Worm (Caenorhabditis elegans) whole organism, early embryonic: ENCODE results near the gene T07A9.14.

Experiments
- B0310.2 ChIP-seq: sonication (generic microtip); optimal IDR thresholded peaks from 2 replicates; lab custom pipeline; 2016; ENCODE audit warnings: mild to moderate bottlenecking, missing genetic modification characterization, missing compliant biosample characterization
- F13C5.2 ChIP-seq: sonication (generic microtip); optimal IDR thresholded peaks from 2 replicates; lab custom pipeline; 2017; ENCODE audit warnings: mild to moderate bottlenecking, missing genetic modification characterization, inconsistent platforms, missing compliant biosample characterization
- ama-1 ChIP-seq: fragments of 150-350 bp; optimal IDR thresholded peaks from 2 replicates; lab custom pipeline; 2014
- ceh-36 ChIP-seq: sonication (generic microtip); optimal IDR thresholded peaks from 2 replicates; lab custom pipeline; 2016; ENCODE audit warnings: missing genetic modification characterization, inconsistent platforms, missing compliant biosample characterization
- ets-7 ChIP-seq: sonication (generic microtip); optimal IDR thresholded peaks from 2 replicates; lab custom pipeline; 2016; ENCODE audit warnings: missing genotype, missing genetic modification characterization, missing compliant biosample characterization
- hmbx-1 ChIP-seq: sonication (generic microtip); optimal IDR thresholded peaks from 2 replicates; lab custom pipeline; 2016; ENCODE audit warnings: mild to moderate bottlenecking, missing genetic modification characterization, missing compliant biosample characterization
- sea-1 ChIP-seq: fragments of 200-800 bp; sonication (Bioruptor generic); conservative IDR thresholded peaks from 2 replicates; pipeline ENCODE4 v1.3.6; 2022; ENCODE audit warnings: missing genetic modification characterization, missing compliant biosample characterization
- tbx-11 ChIP-seq: fragments of 200-800 bp; sonication (Bioruptor generic); IDR thresholded peaks from 2 replicates; pipeline ENCODE4 v1.3.6; 2022; ENCODE audit warnings: missing genetic modification characterization, missing compliant biosample characterization
- tbx-37 ChIP-seq: fragments of 200-800 bp; sonication (Bioruptor generic); conservative IDR thresholded peaks from 2 replicates; pipeline ENCODE4 v1.3.6; 2022; ENCODE audit warnings: missing genetic modification reagents, missing genetic modification characterization, missing compliant biosample characterization

- no peak for TF ChIP-seq B0310.2
- TF ChIP-seq ets-7 = no peak
- no peak for TF ChIP-seq tbx-37 (GFP tag; lab: Robert Waterston, UW)
- no peak for TF ChIP-seq ceh-36 (tag; lab: Kevin White, UChicago)
- no peak for TF ChIP-seq hmbx-1 (tag; lab: Kevin White, UChicago)
- TF ChIP-seq tbx-11 (GFP tag; lab: Robert Waterston, UW) = no peak
- no peak for TF ChIP-seq ama-1 (lab: Kevin White, UChicago)
- TF ChIP-seq sea-1 (GFP tag; lab: Robert Waterston, UW) = no peak
- no peak for TF ChIP-seq F13C5.2
Measured at ce11 chrIV:386576-386975, at the start of gene T07A9.14.
